Fruit fly (Drosophila melanogaster) S2 (cell line): Measurements from ENCODE around the gene CG32425.

Source experiments
- CG8478 ChIP-seq: fragments of >200 bp; optimal IDR thresholded peaks from 2 replicates; lab custom pipeline; 2018
- CTCF ChIP-seq, 2 experiments: fragments of >200 bp; optimal IDR thresholded peaks; 2 replicates each; lab custom pipeline; 2018

- TF ChIP-seq CG8478: no peak
- no peak for TF ChIP-seq CTCF (optimal IDR thresholded peaks at IDR 0.05; lab: Kevin White, UChicago)
Measured at dm6 chr3L:20520687-20521169, 23.6 kb downstream of the CG32425 start, which contains the start of the genes mTerf3 and CG5104.
